Fruit fly (Drosophila melanogaster) ovary, adult (tissue): Measurements from ENCODE around the gene CG17786.

Experiments
- CG17801 ChIP-seq: fragments of 200-800 bp; optimal IDR thresholded peaks from 2 replicates; lab custom pipeline; 2019; ENCODE audit warnings: missing biosample characterization, mild to moderate bottlenecking, missing genetic modification characterization, moderate library complexity; ENCODE audit not compliant: partially characterized antibody

CG17786 gene

dm6 chr3R:24218565-24218964 is at the start of gene CG17786:
TSS of gene CG17786 (minus strand) at chr3R:24218718.
- TF ChIP-seq CG17801 (GFP tag; lab: Kevin White, UChicago) = no peak

- no peak for TF ChIP-seq CG17801 (GFP tag; lab: Kevin White, UChicago)
These were observed 49.8 kb upstream of the CG17786 start for dm6 chr3R:24268293-24268692.

- peak; percentile 42 for TF ChIP-seq CG17801 (GFP tag; lab: Kevin White, UChicago)
These were observed 49.2 kb upstream of the CG17786 start for dm6 chr3R:24267580-24268202.

- no peak for TF ChIP-seq CG17801 (GFP tag; lab: Kevin White, UChicago)
These were observed 48.5 kb upstream of the CG17786 start for dm6 chr3R:24266786-24267579.

dm6 chr3R:24264414-24265363 is 46.2 kb upstream of the CG17786 start:
- TF ChIP-seq CG17801 (GFP tag; lab: Kevin White, UChicago) = peak; percentile 26

- no peak for TF ChIP-seq CG17801 (GFP tag; lab: Kevin White, UChicago)
These were observed 45.3 kb upstream of the CG17786 start for dm6 chr3R:24263588-24264413.

- TF ChIP-seq CG17801 (GFP tag; lab: Kevin White, UChicago) = no peak
These were observed 44.4 kb upstream of the CG17786 start for dm6 chr3R:24262923-24263322.

dm6 chr3R:24261380-24262021 is 43.0 kb upstream of the CG17786 start:
- no peak for TF ChIP-seq CG17801 (GFP tag; lab: Kevin White, UChicago)

dm6 chr3R:24260411-24260810 is 41.9 kb upstream of the CG17786 start:
- TF ChIP-seq CG17801 (GFP tag; lab: Kevin White, UChicago) = no peak

- no peak for TF ChIP-seq CG17801 (GFP tag; lab: Kevin White, UChicago)
These were observed 41.5 kb upstream of the CG17786 start for dm6 chr3R:24260041-24260379.

- TF ChIP-seq CG17801 (GFP tag; lab: Kevin White, UChicago) = peak; percentile 96
These were observed 40.9 kb upstream of the CG17786 start for dm6 chr3R:24259278-24260040.

dm6 chr3R:24258333-24258732 is 39.8 kb upstream of the CG17786 start:
- TF ChIP-seq CG17801 (GFP tag; lab: Kevin White, UChicago) = no peak

dm6 chr3R:24252494-24252893 is 34.0 kb upstream of the CG17786 start, which contains the start of gene beta-PheRS:
TSS of gene beta-PheRS (minus strand) at chr3R:24252679.
- no peak for TF ChIP-seq CG17801 (GFP tag; lab: Kevin White, UChicago)
